Fruit fly (Drosophila melanogaster) whole organism, embryonic: ENCODE results near the gene CG42514.

Source experiments
- CG8944 ChIP-seq: fragments of 200-800 bp; sonication (Bioruptor generic); optimal IDR thresholded peaks from 3 replicates; lab custom pipeline; 2016; ENCODE audit warnings: missing biosample characterization, missing genetic modification characterization
- Dll ChIP-seq: fragments of 200-800 bp; sonication (Bioruptor generic); IDR thresholded peaks from 4 replicates; pipeline ENCODE4 v1.3.6; 2022; ENCODE audit warnings: missing biosample characterization, missing genetic modification characterization; ENCODE audit not compliant: partially characterized antibody
- hkb ChIP-seq, 2 experiments: fragments of 200-800 bp in 1 of 2; fragments of >200 bp in 1 of 2; sonication (Bioruptor generic) in 1 of 2; IDR thresholded peaks in 1 of 2; optimal IDR thresholded peaks in 1 of 2; 2 replicates each; pipeline versions ENCODE4 v1.3.6 to Lab custom; 2017 to 2022; ENCODE audit warnings: missing biosample characterization in 1 of 2, missing genetic modification characterization in 1 of 2

- no peak for TF ChIP-seq Dll (GFP tag; lab: Robert Waterston, UW)
- TF ChIP-seq hkb (optimal IDR thresholded peaks at IDR 0.05; lab: Kevin White, UChicago) = no peak
- TF ChIP-seq hkb (GFP tag; IDR thresholded peaks at IDR 0.05; lab: Robert Waterston, UW) = no peak
- no peak for TF ChIP-seq CG8944 (GFP tag; lab: Kevin White, UChicago)
Observed at dm6 chr3L:16497198-16497701, 1.2 kb upstream of the CG42514 start, which contains the start of gene st.
